Fruit fly (Drosophila melanogaster): Measurements from ENCODE around the gene Pif1A.
A peak's percentile ranks its signal among the peaks of the same experiment; 100 is the strongest.

Gene Pif1A

DNA sequence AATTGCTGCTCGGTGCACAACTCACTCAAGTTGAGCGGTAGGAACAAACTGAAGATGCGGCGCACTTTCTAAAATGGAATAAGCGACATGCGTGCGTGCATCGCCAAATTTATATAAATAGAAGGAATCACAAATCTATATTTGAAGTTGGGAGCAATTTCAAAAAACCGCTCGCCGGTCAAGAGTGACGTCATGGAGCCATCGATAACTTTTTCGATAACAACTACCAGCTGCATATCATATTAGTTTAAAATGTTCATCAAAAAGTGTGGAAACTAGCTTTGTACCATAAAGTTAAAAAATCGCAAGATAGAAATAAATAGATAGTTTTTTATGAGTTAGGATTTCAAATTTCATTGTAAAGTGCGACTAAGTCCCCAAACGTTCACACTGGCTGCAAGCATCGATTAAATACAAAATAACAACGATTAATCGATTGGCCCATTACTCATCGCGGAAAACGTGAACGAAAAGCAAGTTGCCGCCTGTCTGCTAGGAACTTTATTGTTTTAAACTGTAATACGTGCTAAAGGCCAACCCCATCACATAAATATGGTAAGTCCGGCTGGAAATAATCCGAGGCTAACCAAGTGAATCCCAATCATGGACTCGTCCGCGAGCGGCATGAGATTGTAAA, at the start of gene Pif1A, which contains the start of the genes Pif1B and CCT7:
Gene Pif1A, minus strand, starts transcription at position 51 of the 637 bp plus-strand sequence.
Gene Pif1B, minus strand, starts transcription at position 51 of the 637 bp plus-strand sequence.
Gene CCT7, plus strand, starts transcription at position 439 of the 637 bp plus-strand sequence.
- TF ChIP-seq CG17801 (GFP tag; optimal IDR thresholded peaks at IDR 0.05; ENCODE audit: partially characterized antibody) = no peak

- TF ChIP-seq CG17801 (GFP tag; optimal IDR thresholded peaks at IDR 0.05; ENCODE audit: partially characterized antibody) = no peak
Observed at dm6 chr3R:8850616-8851015, 49.6 kb upstream of the Pif1A start.

DNA sequence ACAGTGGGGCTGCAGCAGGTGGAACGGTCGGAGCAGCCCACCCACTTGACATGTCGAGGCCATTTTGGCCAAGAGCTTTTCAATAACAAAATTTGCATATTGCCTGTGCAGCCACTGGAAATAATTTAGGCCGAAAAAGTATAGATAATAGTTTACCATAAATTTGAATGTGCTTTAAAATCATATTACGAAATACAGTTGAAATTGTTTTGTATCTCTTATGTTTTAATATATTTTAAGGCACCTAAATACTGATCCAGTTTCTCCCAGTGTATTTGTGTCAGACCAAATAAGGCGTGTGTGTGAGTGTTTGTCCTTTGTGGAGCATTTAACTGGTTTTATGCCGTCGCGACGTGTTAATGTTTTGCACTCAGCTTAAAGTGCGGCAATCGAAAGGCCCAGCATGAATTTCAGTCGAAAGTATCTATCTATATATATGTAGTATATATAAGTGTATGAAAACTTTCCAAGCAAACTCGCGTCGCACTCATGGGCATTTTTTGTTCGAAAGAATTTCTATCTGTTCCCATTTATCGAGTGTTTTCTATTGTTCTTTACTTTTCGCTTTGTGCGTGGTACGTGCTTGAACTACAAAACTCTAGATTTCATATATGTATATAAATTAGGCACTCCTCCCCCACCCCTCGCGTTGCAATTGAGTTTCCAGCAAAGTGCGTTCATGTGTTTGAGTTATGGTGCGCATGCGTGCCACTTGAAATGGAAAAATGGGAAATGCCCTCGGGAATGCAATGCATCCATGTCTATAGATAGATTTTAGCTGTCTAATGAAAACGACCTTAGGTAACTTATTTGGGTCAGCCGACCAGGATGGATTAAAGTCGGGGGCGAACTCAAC, 48.6 kb upstream of the Pif1A start:
- no peak for TF ChIP-seq CG17801 (GFP tag; optimal IDR thresholded peaks at IDR 0.05; ENCODE audit: partially characterized antibody)

dm6 chr3R:8848190-8848589, 47.2 kb upstream of the Pif1A start:
- no peak for TF ChIP-seq CG17801 (GFP tag; optimal IDR thresholded peaks at IDR 0.05; ENCODE audit: partially characterized antibody)

dm6 chr3R:8847096-8847639, 46.2 kb upstream of the Pif1A start:
- TF ChIP-seq CG17801 (GFP tag; optimal IDR thresholded peaks at IDR 0.05; ENCODE audit: partially characterized antibody) = peak; percentile 43

DNA sequence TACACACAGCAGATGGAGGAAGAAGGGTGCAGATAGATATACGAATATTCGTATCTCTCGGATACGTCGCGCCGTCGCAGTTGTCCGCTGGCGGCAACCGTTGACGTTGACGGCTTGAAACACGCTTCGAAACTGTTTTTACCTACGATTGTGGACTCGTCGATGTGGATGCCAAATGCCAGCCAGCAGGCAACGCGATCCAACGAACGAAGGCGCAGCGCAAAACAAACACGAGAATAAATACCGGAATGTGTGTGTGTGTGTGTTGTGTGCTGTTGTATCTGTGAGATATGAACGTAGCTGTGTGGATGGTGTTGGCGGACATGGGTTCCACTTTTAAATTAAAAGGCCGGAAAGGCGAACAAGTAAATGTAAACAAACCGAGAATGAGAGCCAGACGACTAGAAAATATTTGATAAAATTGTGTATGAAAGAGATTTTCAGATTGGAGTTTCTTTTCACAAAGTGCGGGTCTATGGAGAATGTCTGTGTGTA, 45.2 kb upstream of the Pif1A start:
- TF ChIP-seq CG17801 (GFP tag; optimal IDR thresholded peaks at IDR 0.05; ENCODE audit: partially characterized antibody) = peak; percentile 30

DNA sequence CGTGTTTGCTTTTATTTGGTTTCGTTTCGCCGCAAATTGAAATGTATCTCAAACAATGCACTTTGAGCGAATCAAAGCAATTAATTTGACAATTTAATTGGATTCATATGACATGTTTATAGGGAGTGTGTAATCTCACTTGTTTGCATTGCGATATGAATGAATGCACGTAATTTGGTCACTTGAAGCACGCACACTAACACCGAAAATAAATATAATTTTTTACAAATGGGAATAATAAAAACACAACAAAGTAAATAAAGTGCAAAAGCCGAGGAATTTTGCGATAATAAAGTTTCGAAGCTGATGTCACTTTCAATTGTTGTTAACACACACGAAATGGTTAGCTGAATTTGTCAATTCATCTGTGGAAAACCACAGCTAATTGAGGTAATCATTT, 44.0 kb upstream of the Pif1A start:
- no peak for TF ChIP-seq CG17801 (GFP tag; optimal IDR thresholded peaks at IDR 0.05; ENCODE audit: partially characterized antibody)

DNA sequence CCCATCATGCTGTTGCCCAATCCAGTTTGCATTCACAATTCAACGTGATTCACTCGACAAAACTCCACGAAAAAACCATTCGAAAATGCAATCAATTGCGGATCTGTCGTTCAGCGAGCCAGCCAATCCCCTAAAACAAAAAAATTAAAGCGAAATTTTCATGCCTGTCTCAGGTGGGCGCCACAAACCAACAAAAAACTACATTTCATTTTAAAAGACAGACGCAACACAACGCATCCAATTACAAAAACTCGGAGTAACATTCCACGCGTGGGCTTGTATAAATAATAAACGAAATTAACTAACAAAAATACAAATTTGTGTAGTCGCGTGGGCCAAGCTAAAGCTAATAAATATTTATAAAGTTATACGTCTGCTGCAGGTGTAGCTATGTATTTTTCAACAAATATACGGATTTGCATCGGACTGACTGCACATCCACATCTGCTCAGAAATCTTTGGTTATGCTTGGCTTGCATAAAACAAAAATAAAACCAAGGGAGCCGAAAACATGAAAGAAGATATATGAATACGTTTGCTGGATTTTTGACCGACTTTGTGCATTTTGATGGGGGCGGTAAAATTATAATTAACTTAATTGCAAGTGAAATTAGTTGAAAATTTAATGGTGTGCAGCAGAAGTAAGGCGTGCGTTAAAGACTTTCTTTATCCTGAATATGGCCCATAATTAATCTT, 43.1 kb upstream of the Pif1A start:
- no peak for TF ChIP-seq CG17801 (GFP tag; optimal IDR thresholded peaks at IDR 0.05; ENCODE audit: partially characterized antibody)

- TF ChIP-seq CG17801 (GFP tag; optimal IDR thresholded peaks at IDR 0.05; ENCODE audit: partially characterized antibody) = no peak
Observed at dm6 chr3R:8841533-8841932, 40.6 kb upstream of the Pif1A start.

DNA sequence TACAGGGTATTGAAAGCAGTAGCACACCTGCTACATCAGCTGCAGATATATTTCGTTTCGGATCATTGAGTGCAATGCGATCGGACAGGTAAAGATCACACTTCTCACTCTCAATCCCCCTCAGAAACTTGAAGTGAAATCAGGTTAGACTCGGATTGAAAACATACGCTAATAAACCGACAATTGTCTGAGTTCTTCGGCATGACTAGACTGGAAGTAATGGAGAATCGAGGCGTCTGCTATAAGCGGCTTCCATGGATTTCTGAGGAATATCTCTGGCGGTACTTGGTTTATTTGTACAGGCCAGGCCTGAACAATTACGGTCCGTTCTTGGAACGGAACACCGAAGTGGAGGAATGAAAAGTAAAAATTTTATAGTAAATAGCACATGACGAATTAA, 40.1 kb upstream of the Pif1A start:
- TF ChIP-seq CG17801 (GFP tag; optimal IDR thresholded peaks at IDR 0.05; ENCODE audit: partially characterized antibody) = no peak

- peak; percentile 73 for TF ChIP-seq CG17801 (GFP tag; optimal IDR thresholded peaks at IDR 0.05; ENCODE audit: partially characterized antibody)
Observed at dm6 chr3R:8823761-8824499, 23.0 kb upstream of the Pif1A start, which contains the start of the genes IscU and CG8379. IscU (minus strand) TSS chr3R:8824177. CG8379 (plus strand) TSS chr3R:8824411.

DNA sequence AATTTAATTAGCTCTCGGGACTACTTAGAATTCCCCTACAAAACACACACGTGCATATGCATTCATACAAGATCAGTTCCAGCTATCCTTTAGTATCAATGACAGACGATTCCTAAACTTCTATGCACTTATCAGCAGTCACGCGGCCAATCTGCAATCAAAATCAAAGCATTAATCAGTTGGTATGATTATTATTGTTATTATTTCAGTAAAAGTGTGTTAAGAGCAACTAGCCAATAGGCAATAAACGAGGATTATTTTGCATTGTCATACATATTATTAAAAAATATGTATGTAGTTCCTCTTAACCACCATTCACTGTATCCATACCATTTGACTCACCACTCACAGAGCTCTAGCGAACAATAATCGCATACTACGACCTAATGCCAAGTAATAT, 21.9 kb upstream of the Pif1A start:
- TF ChIP-seq CG17801 (GFP tag; optimal IDR thresholded peaks at IDR 0.05; ENCODE audit: partially characterized antibody) = no peak

dm6 chr3R:8821623-8822022, 20.6 kb upstream of the Pif1A start, which contains the start of gene CG8369:
CG8369 (plus strand) TSS chr3R:8822008.
- TF ChIP-seq CG17801 (GFP tag; optimal IDR thresholded peaks at IDR 0.05; ENCODE audit: partially characterized antibody) = no peak

dm6 chr3R:8820428-8820912, 19.5 kb upstream of the Pif1A start, which contains the start of gene aqz:
aqz (minus strand) TSS chr3R:8820682.
- peak; percentile 67 for TF ChIP-seq CG17801 (GFP tag; optimal IDR thresholded peaks at IDR 0.05; ENCODE audit: partially characterized antibody)

Measured in ovary, adult (tissue).